Worm (Caenorhabditis elegans): ENCODE measurements around the gene lap-2.

Gene lap-2

ce11 chrV:13028871-13029270, 14.6 kb upstream of the lap-2 start:
- no peak for TF ChIP-seq daf-8 (GFP tag; IDR thresholded peaks at IDR 0.05)
- TF ChIP-seq ceh-32 (tag; optimal IDR thresholded peaks at IDR 0.05; ENCODE audit: poor library complexity): peak; percentile 6

- TF ChIP-seq F10B5.3 (tag; optimal IDR thresholded peaks at IDR 0.05) (no peak), nhr-41 (GFP tag; IDR thresholded peaks at IDR 0.05) (no peak), nhr-76 (tag; optimal IDR thresholded peaks at IDR 0.05) (no peak), lsy-2 (tag; optimal IDR thresholded peaks at IDR 0.05) (no peak), attf-4 (tag; optimal IDR thresholded peaks at IDR 0.05) (no peak), arid-1 (GFP tag; conservative IDR thresholded peaks at IDR 0.05) (no peak), egl-27 (tag; optimal IDR thresholded peaks at IDR 0.05) (no peak), jun-1 (tag; optimal IDR thresholded peaks at IDR 0.05) (no peak), madf-9 (GFP tag; conservative IDR thresholded peaks at IDR 0.05) (no peak), spr-1 (tag; optimal IDR thresholded peaks at IDR 0.05) (no peak), snpc-1.2 (GFP tag; IDR thresholded peaks at IDR 0.05) (no peak), nhr-10 (tag; optimal IDR thresholded peaks at IDR 0.05) (no peak), R02D3.7 (tag; optimal IDR thresholded peaks at IDR 0.05) (no peak), Y48G9A.11 (GFP tag; IDR thresholded peaks at IDR 0.05) (no peak), saeg-2 (GFP tag; IDR thresholded peaks at IDR 0.05) (no peak), ZK337.2 (GFP tag; IDR thresholded peaks at IDR 0.05) (no peak), F26F4.8 (GFP tag; conservative IDR thresholded peaks at IDR 0.05) (no peak), mdt-29 (GFP tag; IDR thresholded peaks at IDR 0.05) (no peak)
Observed at ce11 chrV:13033223-13033622, 10.3 kb upstream of the lap-2 start, which contains the start of gene W07G4.1. Gene W07G4.1 (plus strand): TSS chrV:13033523.

- TF ChIP-seq spr-3 (GFP tag; optimal IDR thresholded peaks at IDR 0.05) (no peak), zag-1 (tag; optimal IDR thresholded peaks at IDR 0.05) (no peak), daf-8 (GFP tag; IDR thresholded peaks at IDR 0.05) (no peak), sdz-12 (GFP tag; optimal IDR thresholded peaks at IDR 0.05) (no peak), ceh-32 (tag; optimal IDR thresholded peaks at IDR 0.05; ENCODE audit: poor library complexity) (no peak), snpc-1.2 (GFP tag; IDR thresholded peaks at IDR 0.05) (no peak), nhr-42 (GFP tag; IDR thresholded peaks at IDR 0.05) (no peak), dve-1 (tag; optimal IDR thresholded peaks at IDR 0.05; ENCODE audit: insufficient read depth) (no peak), spr-1 (tag; optimal IDR thresholded peaks at IDR 0.05) (no peak), snpc-4 (tag; optimal IDR thresholded peaks at IDR 0.05) (no peak), fkh-10 (GFP tag; optimal IDR thresholded peaks at IDR 0.05) (no peak), nhr-102 (tag; optimal IDR thresholded peaks at IDR 0.05) (no peak)
Observed at ce11 chrV:13034604-13035003, 8.9 kb upstream of the lap-2 start, which contains the start of gene W07G4.7. Gene W07G4.7 (minus strand): TSS chrV:13034704.

- no peak for TF ChIP-seq fos-1 (tag; optimal IDR thresholded peaks at IDR 0.05)
- no peak for TF ChIP-seq nhr-42 (GFP tag; IDR thresholded peaks at IDR 0.05)
- TF ChIP-seq unc-39 (tag; optimal IDR thresholded peaks at IDR 0.05): no peak
- TF ChIP-seq nhr-48 (tag; optimal IDR thresholded peaks at IDR 0.05): no peak
- TF ChIP-seq jun-1 (tag; optimal IDR thresholded peaks at IDR 0.05): no peak
Observed at ce11 chrV:13036466-13036865, 7.0 kb upstream of the lap-2 start, which contains the start of gene W07G4.2. Gene W07G4.2 (minus strand): TSS chrV:13036566.

ce11 chrV:13041666-13042065, 1.8 kb upstream of the lap-2 start, which contains the start of gene scyl-1:
Gene scyl-1 (minus strand): TSS chrV:13041721.
- peak; percentile 56 for TF ChIP-seq nhr-77 (tag; optimal IDR thresholded peaks at IDR 0.05)
- peak; percentile 23 for TF ChIP-seq fkh-10 (GFP tag; optimal IDR thresholded peaks at IDR 0.05)
- TF ChIP-seq duxl-1 (tag; optimal IDR thresholded peaks at IDR 0.05; ENCODE audit: poor library complexity): peak; percentile 30
- TF ChIP-seq hlh-11 (tag; optimal IDR thresholded peaks at IDR 0.05): peak; percentile 78
- peak; percentile 74 for TF ChIP-seq dpl-1 (GFP tag; optimal IDR thresholded peaks at IDR 0.05)
- TF ChIP-seq hif-1 (tag; optimal IDR thresholded peaks at IDR 0.05): peak in 1 of 2 experiments; percentile 46
- peak; percentile 45 for TF ChIP-seq nhr-102 (tag; optimal IDR thresholded peaks at IDR 0.05)
- TF ChIP-seq mdl-1 (tag; optimal IDR thresholded peaks at IDR 0.05): peak in 1 of 2 experiments; percentile 59
- TF ChIP-seq ceh-20 (GFP tag; IDR thresholded peaks at IDR 0.05): 0 out of 2 replicates have a peak, but pooled peaks have one; percentile 41
- no peak for TF ChIP-seq dmd-9 (GFP tag; IDR thresholded peaks at IDR 0.05)
- no peak for TF ChIP-seq unc-130 (GFP tag; optimal IDR thresholded peaks at IDR 0.05)
- TF ChIP-seq saeg-2 (GFP tag; IDR thresholded peaks at IDR 0.05): no peak
- TF ChIP-seq lsy-2 (tag; optimal IDR thresholded peaks at IDR 0.05): peak in 1 of 2 experiments; percentile 90
- no peak for TF ChIP-seq snpc-1.2 (GFP tag; IDR thresholded peaks at IDR 0.05)
- TF ChIP-seq lin-29 (GFP tag; IDR thresholded peaks at IDR 0.05): 0 out of 2 replicates have a peak, but pooled peaks have one; percentile 21
- TF ChIP-seq nhr-42 (GFP tag; IDR thresholded peaks at IDR 0.05): peak; percentile 66
- no peak for TF ChIP-seq lim-7 (GFP tag; IDR thresholded peaks at IDR 0.05)
- no peak for TF ChIP-seq daf-19 (GFP tag; conservative IDR thresholded peaks at IDR 0.05)
